Worm (Caenorhabditis elegans) whole organism, late embryonic: ENCODE results near the gene srlf-37.

Experiments used
- C38D4.7 ChIP-seq: fragments of 200-800 bp; sonication (Bioruptor generic); optimal IDR thresholded peaks from 2 replicates; lab custom pipeline; 2018; ENCODE audit warnings: mild to moderate bottlenecking, missing genetic modification characterization, moderate library complexity, missing compliant biosample characterization
- F13H6.1 ChIP-seq: sonication (generic microtip); optimal IDR thresholded peaks from 2 replicates; lab custom pipeline; 2016; ENCODE audit warnings: missing genetic modification characterization, missing compliant biosample characterization
- K02D7.2 ChIP-seq: sonication (generic microtip); optimal IDR thresholded peaks from 2 replicates; lab custom pipeline; 2017; ENCODE audit warnings: mild to moderate bottlenecking, missing genetic modification characterization, missing compliant biosample characterization
- T23F11.4 ChIP-seq: fragments of 200-800 bp; sonication (Bioruptor generic); optimal IDR thresholded peaks from 2 replicates; lab custom pipeline; 2018; ENCODE audit warnings: mild to moderate bottlenecking, missing genetic modification characterization, missing compliant biosample characterization
- ahr-1 ChIP-seq: sonication (generic microtip); optimal IDR thresholded peaks from 2 replicates; lab custom pipeline; 2016; ENCODE audit warnings: missing genetic modification characterization, missing compliant biosample characterization
- ama-1 ChIP-seq: fragments of 150-350 bp; optimal IDR thresholded peaks from 2 replicates; lab custom pipeline; 2014
- ceh-14 ChIP-seq: sonication (generic microtip); optimal IDR thresholded peaks from 2 replicates; lab custom pipeline; 2016; ENCODE audit warnings: missing genotype, missing genetic modification characterization, missing compliant biosample characterization
- ceh-19 ChIP-seq: fragments of 200-800 bp; sonication (Bioruptor generic); optimal IDR thresholded peaks from 2 replicates; lab custom pipeline; 2018; ENCODE audit warnings: mild to moderate bottlenecking, missing genetic modification characterization, missing compliant biosample characterization
- ceh-22 ChIP-seq: sonication (generic microtip); optimal IDR thresholded peaks from 2 replicates; lab custom pipeline; 2017; ENCODE audit warnings: missing biosample characterization, missing genetic modification characterization
- ceh-24 ChIP-seq: sonication (generic microtip); optimal IDR thresholded peaks from 2 replicates; lab custom pipeline; 2016; ENCODE audit warnings: mild to moderate bottlenecking, missing genetic modification characterization, missing compliant biosample characterization
- ceh-30 ChIP-seq: fragments of 150-350 bp; optimal IDR thresholded peaks from 2 replicates; lab custom pipeline; 2014; ENCODE audit warnings: missing biosample characterization, missing genetic modification characterization
- ceh-31 ChIP-seq: sonication (generic microtip); optimal IDR thresholded peaks from 2 replicates; lab custom pipeline; 2016; ENCODE audit warnings: missing genetic modification characterization, missing compliant biosample characterization
- ceh-34 ChIP-seq: sonication (generic microtip); optimal IDR thresholded peaks from 2 replicates; lab custom pipeline; 2016; ENCODE audit warnings: mild to moderate bottlenecking, missing genetic modification characterization, missing compliant biosample characterization
- ceh-45 ChIP-seq: fragments of 200-800 bp; sonication (Bioruptor generic); IDR thresholded peaks from 2 replicates; pipeline ENCODE4 v1.3.6; 2022; ENCODE audit warnings: missing genetic modification reagents, missing genetic modification characterization, missing compliant biosample characterization
- ceh-48 ChIP-seq: sonication (generic microtip); optimal IDR thresholded peaks from 2 replicates; lab custom pipeline; 2016; ENCODE audit warnings: missing genetic modification characterization, inconsistent platforms, missing compliant biosample characterization
- ceh-6 ChIP-seq: fragments of 200-800 bp; sonication (Bioruptor generic); optimal IDR thresholded peaks from 2 replicates; lab custom pipeline; 2018; ENCODE audit warnings: mild to moderate bottlenecking, missing genetic modification characterization, missing compliant biosample characterization
- che-1 ChIP-seq: sonication (generic microtip); optimal IDR thresholded peaks from 2 replicates; lab custom pipeline; 2016; ENCODE audit warnings: mild to moderate bottlenecking, missing genetic modification characterization, missing compliant biosample characterization
- dmd-4 ChIP-seq: sonication (generic microtip); optimal IDR thresholded peaks from 2 replicates; lab custom pipeline; 2016; ENCODE audit warnings: borderline replicate concordance, missing genetic modification characterization, missing compliant biosample characterization
- elt-2 ChIP-seq: sonication (generic microtip); optimal IDR thresholded peaks from 2 replicates; lab custom pipeline; 2016; ENCODE audit warnings: missing genetic modification reagents, missing genetic modification characterization, missing compliant biosample characterization
- elt-4 ChIP-seq: sonication (generic microtip); optimal IDR thresholded peaks from 2 replicates; lab custom pipeline; 2016; ENCODE audit warnings: missing genetic modification characterization, missing compliant biosample characterization
- eyg-1 ChIP-seq: sonication (generic microtip); optimal IDR thresholded peaks from 2 replicates; lab custom pipeline; 2016; ENCODE audit warnings: missing genotype, missing genetic modification characterization, missing compliant biosample characterization
- fkh-10 ChIP-seq: fragments of 150-350 bp; optimal IDR thresholded peaks from 2 replicates; lab custom pipeline; 2014; ENCODE audit warnings: missing biosample characterization, missing genetic modification reagents, missing genetic modification characterization
- fkh-6 ChIP-seq: sonication (generic microtip); optimal IDR thresholded peaks from 2 replicates; lab custom pipeline; 2016; ENCODE audit warnings: missing genetic modification characterization, missing compliant biosample characterization
- hlh-15 ChIP-seq: sonication (generic microtip); optimal IDR thresholded peaks from 2 replicates; lab custom pipeline; 2016; ENCODE audit warnings: missing genetic modification characterization, missing compliant biosample characterization
- hlh-6 ChIP-seq: sonication (generic microtip); optimal IDR thresholded peaks from 2 replicates; lab custom pipeline; 2016; ENCODE audit warnings: missing genotype, missing genetic modification characterization, missing compliant biosample characterization
- nfya-1 ChIP-seq: sonication (generic microtip); optimal IDR thresholded peaks from 2 replicates; lab custom pipeline; 2017; ENCODE audit warnings: missing genetic modification characterization, mild to moderate bottlenecking, missing compliant biosample characterization, antibody characterized with exemption, moderate library complexity
- nhr-11 ChIP-seq: fragments of 150-350 bp; optimal IDR thresholded peaks from 2 replicates; lab custom pipeline; 2014; ENCODE audit warnings: missing biosample characterization, missing genetic modification characterization
- nhr-232 ChIP-seq: sonication (generic microtip); optimal IDR thresholded peaks from 2 replicates; lab custom pipeline; 2016; ENCODE audit warnings: missing genetic modification characterization, missing compliant biosample characterization
- npax-4 ChIP-seq: sonication (generic microtip); optimal IDR thresholded peaks from 2 replicates; lab custom pipeline; 2016; ENCODE audit warnings: missing genetic modification characterization, missing compliant biosample characterization
- pag-3 ChIP-seq: sonication (generic microtip); optimal IDR thresholded peaks from 2 replicates; lab custom pipeline; 2016; ENCODE audit warnings: missing compliant biosample characterization, missing genetic modification characterization, borderline replicate concordance
- pat-9 ChIP-seq: fragments of 200-800 bp; sonication (Bioruptor generic); optimal IDR thresholded peaks from 2 replicates; lab custom pipeline; 2018; ENCODE audit warnings: mild to moderate bottlenecking, missing genetic modification characterization, moderate library complexity, missing compliant biosample characterization
- pax-1 ChIP-seq: fragments of 150-350 bp; optimal IDR thresholded peaks from 2 replicates; lab custom pipeline; 2014; ENCODE audit warnings: missing biosample characterization, missing genetic modification characterization
- pqm-1 ChIP-seq: sonication (generic microtip); optimal IDR thresholded peaks from 2 replicates; lab custom pipeline; 2016; ENCODE audit warnings: missing genetic modification characterization, missing compliant biosample characterization
- pros-1 ChIP-seq: fragments of 150-350 bp; optimal IDR thresholded peaks from 2 replicates; lab custom pipeline; 2014; ENCODE audit warnings: missing biosample characterization, missing genetic modification reagents, missing genetic modification characterization
- ref-2 ChIP-seq: sonication (generic microtip); optimal IDR thresholded peaks from 2 replicates; lab custom pipeline; 2016; ENCODE audit warnings: missing genetic modification characterization, missing compliant biosample characterization
- rnt-1 ChIP-seq: sonication (generic microtip); optimal IDR thresholded peaks from 2 replicates; lab custom pipeline; 2016; ENCODE audit warnings: missing genetic modification characterization, missing compliant biosample characterization
- sox-2 ChIP-seq: fragments of 200-800 bp; sonication (Bioruptor generic); IDR thresholded peaks from 2 replicates; pipeline ENCODE4 v1.3.6; 2022; ENCODE audit warnings: missing genetic modification reagents, missing genetic modification characterization, missing compliant biosample characterization
- syd-9 ChIP-seq: sonication (generic microtip); optimal IDR thresholded peaks from 2 replicates; lab custom pipeline; 2016; ENCODE audit warnings: mild to moderate bottlenecking, missing genetic modification characterization, moderate library complexity, missing compliant biosample characterization
- ttx-3 ChIP-seq: sonication (generic microtip); optimal IDR thresholded peaks from 2 replicates; lab custom pipeline; 2016; ENCODE audit warnings: missing genetic modification reagents, missing genetic modification characterization, missing compliant biosample characterization
- unc-42 ChIP-seq: sonication (generic microtip); optimal IDR thresholded peaks from 2 replicates; lab custom pipeline; 2016; ENCODE audit warnings: missing genotype, missing genetic modification characterization, missing compliant biosample characterization
- unc-55 ChIP-seq: sonication (generic microtip); optimal IDR thresholded peaks from 2 replicates; lab custom pipeline; 2017; ENCODE audit warnings: missing biosample characterization, missing genetic modification reagents, missing genetic modification characterization
- zip-5 ChIP-seq: sonication (generic microtip); optimal IDR thresholded peaks from 2 replicates; lab custom pipeline; 2016; ENCODE audit warnings: missing genetic modification characterization, missing compliant biosample characterization

Gene srlf-37

DNA sequence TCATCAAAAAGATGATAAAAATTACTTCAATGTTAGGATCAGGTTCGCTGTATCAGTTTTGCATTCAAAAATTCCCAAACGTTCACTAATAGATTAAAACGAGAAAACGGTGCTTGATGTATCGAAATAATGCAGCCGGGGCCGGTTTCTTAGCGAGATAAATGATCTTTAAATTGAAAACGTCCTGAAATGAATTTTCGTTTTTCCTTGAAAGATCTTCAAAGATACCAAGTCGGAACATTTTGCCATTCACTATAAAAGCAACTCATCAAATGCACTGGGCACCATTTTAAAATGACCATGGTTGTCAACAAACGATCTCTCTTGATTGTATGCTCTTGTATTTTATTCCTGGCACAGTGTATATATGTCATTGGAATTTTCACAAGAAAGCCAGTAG is 27.9 kb downstream of the srlf-37 start, which contains the start of gene K06H6.5:
Gene K06H6.5, plus strand, starts transcription at position 301 of the 400 bp plus-strand sequence.
- TF ChIP-seq pax-1 (tag; lab: Kevin White, UChicago) (no peak), ceh-24 (no peak), pag-3 (tag; lab: Kevin White, UChicago) (no peak), hlh-6 (no peak), T23F11.4 (no peak), ceh-48 (tag; lab: Kevin White, UChicago) (no peak), ahr-1 (tag; lab: Kevin White, UChicago) (no peak), syd-9 (tag; lab: Kevin White, UChicago) (no peak), che-1 (no peak), ceh-6 (GFP tag; lab: Kevin White, UChicago) (no peak), pat-9 (no peak)

- no peak for TF ChIP-seq pax-1 (tag; lab: Kevin White, UChicago)
- no peak for TF ChIP-seq elt-4 (tag; lab: Kevin White, UChicago)
- no peak for TF ChIP-seq ceh-14 (tag; lab: Kevin White, UChicago)
- TF ChIP-seq pros-1 (tag; lab: Kevin White, UChicago), result no peak
- TF ChIP-seq unc-55, result no peak
- no peak for TF ChIP-seq che-1
- TF ChIP-seq F13H6.1 (tag; lab: Kevin White, UChicago), result no peak
- no peak for TF ChIP-seq ceh-30 (tag; lab: Kevin White, UChicago)
- no peak for TF ChIP-seq ceh-34
- TF ChIP-seq fkh-6 (tag; lab: Kevin White, UChicago), result no peak
- no peak for TF ChIP-seq nhr-11 (tag; lab: Kevin White, UChicago)
- no peak for TF ChIP-seq sox-2 (GFP tag; lab: Robert Waterston, UW)
- no peak for TF ChIP-seq pqm-1
- no peak for TF ChIP-seq nfya-1 (tag; lab: Kevin White, UChicago)
- TF ChIP-seq unc-42 (tag; lab: Kevin White, UChicago), result no peak
- no peak for TF ChIP-seq ref-2 (tag; lab: Kevin White, UChicago)
- TF ChIP-seq ttx-3 (tag; lab: Kevin White, UChicago), result no peak
Observed at ce11 chrV:574639-575038, 29.4 kb downstream of the srlf-37 start, which contains the start of gene C14C6.13. TSS of gene C14C6.13 (minus strand) at chrV:574739.

- no peak for TF ChIP-seq npax-4 (tag; lab: Kevin White, UChicago)
- TF ChIP-seq pat-9, result no peak
- no peak for TF ChIP-seq elt-2 (tag; lab: Kevin White, UChicago)
- no peak for TF ChIP-seq dmd-4 (tag; lab: Kevin White, UChicago)
- TF ChIP-seq C38D4.7 (GFP tag; lab: Kevin White, UChicago), result no peak
- no peak for TF ChIP-seq K02D7.2 (tag; lab: Kevin White, UChicago)
- TF ChIP-seq ceh-45 (GFP tag; lab: Robert Waterston, UW), result no peak
- TF ChIP-seq rnt-1 (tag; lab: Kevin White, UChicago), result no peak
- no peak for TF ChIP-seq unc-55
- TF ChIP-seq ceh-19 (GFP tag; lab: Kevin White, UChicago), result no peak
- no peak for TF ChIP-seq ama-1 (lab: Kevin White, UChicago)
- TF ChIP-seq ceh-31, result no peak
- no peak for TF ChIP-seq ceh-6 (GFP tag; lab: Kevin White, UChicago)
- no peak for TF ChIP-seq unc-42 (tag; lab: Kevin White, UChicago)
Observed at ce11 chrV:568105-568504, 35.9 kb downstream of the srlf-37 start, which contains the start of gene sri-72. TSS of gene sri-72 (minus strand) at chrV:568205.

ce11 chrV:565984-566383 is 38.0 kb downstream of the srlf-37 start, which contains the start of gene sri-73:
TSS of gene sri-73 (minus strand) at chrV:566084.
- no peak for TF ChIP-seq nhr-232 (tag; lab: Kevin White, UChicago)
- TF ChIP-seq ceh-24, result no peak
- no peak for TF ChIP-seq pros-1 (tag; lab: Kevin White, UChicago)
- TF ChIP-seq ama-1 (lab: Kevin White, UChicago), result no peak
- no peak for TF ChIP-seq ttx-3 (tag; lab: Kevin White, UChicago)
- no peak for TF ChIP-seq pqm-1
- no peak for TF ChIP-seq ceh-14 (tag; lab: Kevin White, UChicago)
- TF ChIP-seq ceh-6 (GFP tag; lab: Kevin White, UChicago), result no peak
- no peak for TF ChIP-seq zip-5
- TF ChIP-seq nhr-11 (tag; lab: Kevin White, UChicago), result no peak
- TF ChIP-seq ceh-45 (GFP tag; lab: Robert Waterston, UW), result no peak
- TF ChIP-seq npax-4 (tag; lab: Kevin White, UChicago), result no peak
- no peak for TF ChIP-seq ahr-1 (tag; lab: Kevin White, UChicago)
- TF ChIP-seq ceh-22 (tag; lab: Kevin White, UChicago), result no peak
- no peak for TF ChIP-seq fkh-10
- no peak for TF ChIP-seq ref-2 (tag; lab: Kevin White, UChicago)
- no peak for TF ChIP-seq hlh-15 (tag; lab: Kevin White, UChicago)
- TF ChIP-seq eyg-1 (tag; lab: Kevin White, UChicago), result no peak
